Fruit fly (Drosophila melanogaster) whole organism, embryonic: ENCODE results near the gene Tsp97E.

Source experiments
- Bgb ChIP-seq: fragments of 200-800 bp; sonication (Bioruptor generic); IDR thresholded peaks from 2 replicates; pipeline ENCODE4 v1.3.6; 2022; ENCODE audit warnings: missing biosample characterization, missing genetic modification characterization; ENCODE audit not compliant: partially characterized antibody
- Blimp-1 ChIP-seq: fragments of 200-800 bp; sonication (Bioruptor generic); optimal IDR thresholded peaks from 3 replicates; lab custom pipeline; 2018; ENCODE audit warnings: missing biosample characterization, missing genetic modification characterization, mild to moderate bottlenecking, moderate library complexity, missing genetic modification reagents
- Bteb2 ChIP-seq: fragments of 200-800 bp; sonication (Bioruptor generic); optimal IDR thresholded peaks from 2 replicates; lab custom pipeline; 2016; ENCODE audit warnings: missing biosample characterization, missing genetic modification characterization
- CG1024 ChIP-seq: fragments of 200-800 bp; sonication (Bioruptor generic); IDR thresholded peaks from 2 replicates; pipeline ENCODE4 v1.3.6; 2022; ENCODE audit warnings: missing biosample characterization, missing genetic modification characterization
- CG10366 ChIP-seq: fragments of 200-800 bp; sonication (Bioruptor generic); IDR thresholded peaks from 2 replicates; pipeline ENCODE4 v1.3.6; 2022; ENCODE audit warnings: missing biosample characterization, missing genetic modification characterization
- CG12104 ChIP-seq: fragments of 200-800 bp; sonication (Bioruptor generic); optimal IDR thresholded peaks from 3 replicates; lab custom pipeline; 2016; ENCODE audit warnings: missing biosample characterization, missing genetic modification characterization
- CG14667 ChIP-seq: fragments of 200-800 bp; sonication (Bioruptor generic); IDR thresholded peaks from 2 replicates; pipeline ENCODE4 v1.3.6; 2022; ENCODE audit warnings: missing biosample characterization, missing genetic modification characterization
- CG1602 ChIP-seq: fragments of 200-800 bp; sonication (Bioruptor generic); optimal IDR thresholded peaks from 3 replicates; lab custom pipeline; 2016; ENCODE audit warnings: missing biosample characterization, missing genetic modification characterization
- CG17186 ChIP-seq: fragments of 200-800 bp; sonication (Bioruptor generic); optimal IDR thresholded peaks from 3 replicates; lab custom pipeline; 2017; ENCODE audit warnings: missing biosample characterization, missing genetic modification reagents, missing genetic modification characterization
- CG17328 ChIP-seq: fragments of 200-800 bp; sonication (Bioruptor generic); IDR thresholded peaks from 2 replicates; pipeline ENCODE4 v1.3.6; 2022; ENCODE audit warnings: missing biosample characterization, missing genetic modification characterization
- CG18764 ChIP-seq: fragments of 200-800 bp; sonication (Bioruptor generic); optimal IDR thresholded peaks from 3 replicates; lab custom pipeline; 2016; ENCODE audit warnings: missing biosample characterization, missing genetic modification characterization
- CG2120 ChIP-seq: fragments of 200-800 bp; sonication (Bioruptor generic); optimal IDR thresholded peaks from 3 replicates; lab custom pipeline; 2016; ENCODE audit warnings: missing biosample characterization, missing genetic modification characterization
- CG2129 ChIP-seq: fragments of 200-800 bp; sonication (Bioruptor generic); IDR thresholded peaks from 2 replicates; pipeline ENCODE4 v1.3.6; 2022; ENCODE audit warnings: missing biosample characterization, missing genetic modification characterization; ENCODE audit not compliant: partially characterized antibody
- CG30431 ChIP-seq: fragments of 200-800 bp; sonication (Bioruptor generic); optimal IDR thresholded peaks from 2 replicates; lab custom pipeline; 2017; ENCODE audit warnings: missing biosample characterization, missing genetic modification characterization
- CG31441 ChIP-seq: fragments of 200-800 bp; sonication (Bioruptor generic); IDR thresholded peaks from 2 replicates; pipeline ENCODE4 v1.3.6; 2022; ENCODE audit warnings: missing biosample characterization, missing genetic modification characterization
- CG6813 ChIP-seq: fragments of 200-800 bp; sonication (Bioruptor generic); optimal IDR thresholded peaks from 2 replicates; lab custom pipeline; 2017; ENCODE audit warnings: missing biosample characterization, missing genetic modification characterization, mild to moderate bottlenecking, moderate library complexity, missing genetic modification reagents
- CG8089 ChIP-seq: fragments of 200-800 bp; sonication (Bioruptor generic); optimal IDR thresholded peaks from 3 replicates; lab custom pipeline; 2016; ENCODE audit warnings: missing biosample characterization, missing genetic modification characterization
- CG9437 ChIP-seq: fragments of 200-800 bp; sonication (Bioruptor generic); optimal IDR thresholded peaks from 2 replicates; lab custom pipeline; 2018; ENCODE audit warnings: missing biosample characterization, mild to moderate bottlenecking, missing genetic modification characterization
- CG9797 ChIP-seq: fragments of 200-800 bp; sonication (Bioruptor generic); optimal IDR thresholded peaks from 3 replicates; lab custom pipeline; 2018; ENCODE audit warnings: missing biosample characterization, mild to moderate bottlenecking, missing genetic modification characterization
- CG9876 ChIP-seq: fragments of 200-800 bp; sonication (Bioruptor generic); optimal IDR thresholded peaks from 2 replicates; lab custom pipeline; 2016; ENCODE audit warnings: missing biosample characterization, missing genetic modification characterization
- CG9932 ChIP-seq: fragments of 200-800 bp; sonication (Bioruptor generic); IDR thresholded peaks from 2 replicates; pipeline ENCODE4 v1.3.6; 2022; ENCODE audit warnings: missing biosample characterization, missing genetic modification characterization
- Camta ChIP-seq: fragments of 200-800 bp; sonication (Bioruptor generic); optimal IDR thresholded peaks from 2 replicates; lab custom pipeline; 2016; ENCODE audit warnings: missing biosample characterization, missing genetic modification characterization
- Dp ChIP-seq: fragments of 200-800 bp; sonication (Bioruptor generic); optimal IDR thresholded peaks from 2 replicates; lab custom pipeline; 2018; ENCODE audit warnings: missing biosample characterization, mild to moderate bottlenecking, missing genetic modification characterization, moderate library complexity
- HHEX ChIP-seq: fragments of 200-800 bp; sonication (Bioruptor generic); optimal IDR thresholded peaks from 3 replicates; lab custom pipeline; 2017; ENCODE audit warnings: missing biosample characterization, mild to moderate bottlenecking, missing genetic modification characterization, missing genetic modification reagents
- Hmr ChIP-seq: fragments of 200-800 bp; sonication (Bioruptor generic); optimal IDR thresholded peaks from 3 replicates; lab custom pipeline; 2017; ENCODE audit warnings: mild to moderate bottlenecking, missing biosample characterization, missing genetic modification reagents, missing genetic modification characterization
- MTF-1 ChIP-seq: fragments of 200-800 bp; sonication (Bioruptor generic); optimal IDR thresholded peaks from 2 replicates; lab custom pipeline; 2018; ENCODE audit warnings: missing biosample characterization, mild to moderate bottlenecking, missing genetic modification characterization, borderline replicate concordance
- Mrtf ChIP-seq: fragments of 200-800 bp; sonication (Bioruptor generic); IDR thresholded peaks from 3 replicates; pipeline ENCODE4 v1.3.6; 2022; ENCODE audit warnings: missing biosample characterization, missing genetic modification characterization
- Opbp ChIP-seq: fragments of 200-800 bp; sonication (Bioruptor generic); IDR thresholded peaks from 3 replicates; pipeline ENCODE4 v1.3.6; 2022; ENCODE audit warnings: missing biosample characterization, missing genetic modification characterization; ENCODE audit not compliant: partially characterized antibody
- Stat92E ChIP-seq, 3 experiments: fragments of >200 bp in 2 of 3; fragments of 200-800 bp in 1 of 3; sonication (Bioruptor generic) in 1 of 3; optimal IDR thresholded peaks; 2 replicates each; lab custom pipeline; 2017 to 2019; ENCODE audit warnings: missing biosample characterization in 3 of 3, missing genetic modification characterization in 3 of 3, mild to moderate bottlenecking in 1 of 3, moderate library complexity in 1 of 3
- bsh ChIP-seq, 2 experiments: fragments of 200-800 bp; sonication (Bioruptor generic); optimal IDR thresholded peaks; 2 replicates each; lab custom pipeline; 2017 to 2018; ENCODE audit warnings: mild to moderate bottlenecking in 2 of 2, missing biosample characterization in 2 of 2, missing genetic modification characterization in 2 of 2, moderate library complexity in 1 of 2
- en ChIP-seq: fragments of 200-800 bp; sonication (Bioruptor generic); optimal IDR thresholded peaks from 2 replicates; lab custom pipeline; 2016; ENCODE audit warnings: missing biosample characterization, missing genetic modification characterization
- exex ChIP-seq: fragments of 200-800 bp; sonication (Bioruptor generic); optimal IDR thresholded peaks from 4 replicates; lab custom pipeline; 2018; ENCODE audit warnings: missing biosample characterization, mild to moderate bottlenecking, missing genetic modification characterization, moderate library complexity
- fd102C ChIP-seq: fragments of 200-800 bp; sonication (Bioruptor generic); optimal IDR thresholded peaks from 2 replicates; lab custom pipeline; 2018; ENCODE audit warnings: missing biosample characterization, mild to moderate bottlenecking, missing genetic modification characterization, moderate library complexity
- fd96Cb ChIP-seq: fragments of 200-800 bp; sonication (Bioruptor generic); optimal IDR thresholded peaks from 2 replicates; lab custom pipeline; 2018; ENCODE audit warnings: missing biosample characterization, mild to moderate bottlenecking, missing genetic modification characterization, moderate library complexity
- fru ChIP-seq: fragments of >200 bp; optimal IDR thresholded peaks from 2 replicates; lab custom pipeline; 2017
- gce ChIP-seq: fragments of 200-800 bp; sonication (Bioruptor generic); IDR thresholded peaks from 3 replicates; pipeline ENCODE4 v1.3.6; 2022; ENCODE audit warnings: missing biosample characterization, missing genetic modification characterization
- jigr1 ChIP-seq: fragments of 200-800 bp; sonication (Bioruptor generic); IDR thresholded peaks from 3 replicates; pipeline ENCODE4 v1.3.6; 2022; ENCODE audit warnings: missing biosample characterization, missing genetic modification characterization
- mld ChIP-seq: fragments of 200-800 bp; sonication (Bioruptor generic); IDR thresholded peaks from 3 replicates; pipeline ENCODE4 v1.3.6; 2022; ENCODE audit warnings: missing biosample characterization, missing genetic modification characterization; ENCODE audit not compliant: partially characterized antibody
- nerfin-2 ChIP-seq: fragments of 200-800 bp; sonication (Bioruptor generic); IDR thresholded peaks from 2 replicates; pipeline ENCODE4 v1.3.6; 2022; ENCODE audit warnings: missing biosample characterization, missing genetic modification characterization; ENCODE audit not compliant: partially characterized antibody
- pnt ChIP-seq: fragments of 200-800 bp; sonication (Bioruptor generic); optimal IDR thresholded peaks from 3 replicates; lab custom pipeline; 2016; ENCODE audit warnings: missing biosample characterization, missing genetic modification characterization
- pum ChIP-seq: fragments of 200-800 bp; sonication (Bioruptor generic); optimal IDR thresholded peaks from 2 replicates; lab custom pipeline; 2016; ENCODE audit warnings: missing biosample characterization, missing genetic modification characterization
- sima ChIP-seq: fragments of 200-800 bp; sonication (Bioruptor generic); optimal IDR thresholded peaks from 2 replicates; lab custom pipeline; 2016; ENCODE audit warnings: missing biosample characterization, missing genetic modification characterization
- sob ChIP-seq: fragments of 200-800 bp; sonication (Bioruptor generic); IDR thresholded peaks from 2 replicates; pipeline ENCODE4 v1.3.6; 2022; ENCODE audit warnings: missing biosample characterization, missing genetic modification characterization
- sug ChIP-seq: fragments of 200-800 bp; optimal IDR thresholded peaks from 2 replicates; lab custom pipeline; 2019; ENCODE audit warnings: missing biosample characterization, mild to moderate bottlenecking, missing genetic modification characterization, moderate library complexity
- tap ChIP-seq: fragments of 200-800 bp; optimal IDR thresholded peaks from 3 replicates; lab custom pipeline; 2019; ENCODE audit warnings: missing biosample characterization, mild to moderate bottlenecking, missing genetic modification characterization, moderate library complexity
- toy ChIP-seq: fragments of 200-800 bp; sonication (Bioruptor generic); IDR thresholded peaks from 2 replicates; pipeline ENCODE4 v1.3.6; 2022; ENCODE audit warnings: missing biosample characterization, missing genetic modification characterization
- trh ChIP-seq: fragments of 200-800 bp; sonication (Bioruptor generic); optimal IDR thresholded peaks from 2 replicates; lab custom pipeline; 2016; ENCODE audit warnings: missing biosample characterization, missing genetic modification characterization
- usp ChIP-seq: fragments of >200 bp; optimal IDR thresholded peaks from 2 replicates; lab custom pipeline; 2017; ENCODE audit warnings: missing biosample characterization, missing genetic modification characterization
- vvl ChIP-seq: fragments of 200-800 bp; sonication (Bioruptor generic); IDR thresholded peaks from 2 replicates; pipeline ENCODE4 v1.3.6; 2022; ENCODE audit warnings: missing biosample characterization, missing genetic modification characterization
- wdn ChIP-seq: fragments of 200-800 bp; sonication (Bioruptor generic); IDR thresholded peaks from 2 replicates; pipeline ENCODE4 v1.3.6; 2022; ENCODE audit warnings: missing biosample characterization, missing genetic modification characterization

The Tsp97E gene

DNA sequence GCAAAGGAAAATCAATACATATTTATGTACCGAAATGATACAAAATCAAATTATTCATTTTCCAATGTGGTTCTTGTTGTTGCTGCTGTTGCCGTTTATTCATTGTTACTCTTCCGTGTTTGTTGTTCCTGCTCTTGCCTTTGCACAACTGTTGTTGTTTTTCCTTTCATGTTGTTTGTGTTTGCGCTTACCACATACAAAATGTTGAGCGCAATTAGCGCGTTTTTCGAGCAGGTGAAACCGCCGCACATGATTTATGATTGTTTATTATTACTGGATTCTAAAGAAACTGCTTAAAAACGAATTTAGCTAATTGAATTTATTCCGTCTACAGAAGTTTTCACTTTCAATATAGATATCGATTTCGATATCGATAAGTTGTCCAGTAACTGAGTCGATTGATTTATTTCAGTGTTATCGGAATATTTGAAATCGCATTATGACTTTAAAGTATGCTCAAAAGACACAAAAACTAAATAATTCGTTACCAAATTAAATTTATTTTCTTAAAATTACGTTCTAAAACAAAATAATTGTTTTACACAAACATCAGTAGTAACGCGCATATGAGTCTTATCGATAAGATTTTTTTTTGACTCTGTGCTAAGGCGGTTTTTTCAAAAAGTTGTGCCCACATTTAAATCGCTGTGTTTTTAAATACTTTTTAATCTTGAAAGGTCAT lies at the start of gene Tsp97E (continued):
- TF ChIP-seq CG2120 (no peak), exex (tag; lab: Kevin White, UChicago) (no peak), MTF-1 (GFP tag; lab: Kevin White, UChicago) (no peak), CG6813 (GFP tag; lab: Kevin White, UChicago) (no peak), Hmr (no peak), CG1024 (no peak), HHEX (no peak), Dp (GFP tag; lab: Kevin White, UChicago) (peak; percentile 95), Bteb2 (GFP tag; lab: Kevin White, UChicago) (no peak), trh (GFP tag; lab: Kevin White, UChicago) (no peak), fd96Cb (tag; lab: Kevin White, UChicago) (no peak), CG1602 (GFP tag; lab: Kevin White, UChicago) (no peak), pum (GFP tag; lab: Kevin White, UChicago) (no peak), sug (tag; lab: Kevin White, UChicago) (no peak), CG8089 (GFP tag; lab: Kevin White, UChicago) (no peak), Mrtf (GFP tag; lab: Robert Waterston, UW) (no peak), CG17328 (no peak), CG30431 (GFP tag; lab: Kevin White, UChicago) (no peak), Stat92E (GFP tag; optimal IDR thresholded peaks at IDR 0.05; lab: Kevin White, UChicago) (peak in 1 of 3 experiments; percentile 34), tap (tag; lab: Kevin White, UChicago) (no peak), fd102C (GFP tag; lab: Kevin White, UChicago) (no peak), sima (no peak), CG2129 (GFP tag; lab: Robert Waterston, UW) (peak; percentile 48), nerfin-2 (peak; percentile 91), Opbp (0 out of 3 replicates have a peak, but pooled peaks have one; percentile 32), gce (GFP tag; lab: Robert Waterston, UW) (no peak), CG17186 (GFP tag; lab: Kevin White, UChicago) (peak; percentile 27), CG9932 (no peak), CG9437 (GFP tag; lab: Kevin White, UChicago) (no peak), CG9797 (GFP tag; lab: Kevin White, UChicago) (no peak), vvl (GFP tag; lab: Robert Waterston, UW) (no peak), CG12104 (GFP tag; lab: Kevin White, UChicago) (no peak), mld (GFP tag; lab: Robert Waterston, UW) (peak; percentile 67; the same call in 2 of the 3 replicates), jigr1 (GFP tag; lab: Robert Waterston, UW) (no peak), bsh (GFP tag; optimal IDR thresholded peaks at IDR 0.05; lab: Kevin White, UChicago) (no peak), Camta (GFP tag; lab: Kevin White, UChicago) (no peak), fru (no peak), Bgb (GFP tag; lab: Robert Waterston, UW) (peak; percentile 78), CG10366 (GFP tag; lab: Robert Waterston, UW) (no peak), usp (no peak), sob (no peak), pnt (GFP tag; lab: Kevin White, UChicago) (no peak), Blimp-1 (GFP tag; lab: Kevin White, UChicago) (peak; percentile 100), CG18764 (GFP tag; lab: Kevin White, UChicago) (no peak), en (GFP tag; lab: Kevin White, UChicago) (no peak), CG31441 (GFP tag; lab: Robert Waterston, UW) (0 out of 2 replicates have a peak, but pooled peaks have one; percentile 21), wdn (GFP tag; lab: Robert Waterston, UW) (no peak), toy (GFP tag; lab: Robert Waterston, UW) (no peak), CG14667 (GFP tag; lab: Robert Waterston, UW) (no peak), CG9876 (no peak)
